Fruit fly (Drosophila melanogaster) whole organism, embryonic: Measurements from ENCODE around the gene CG10970.

ENCODE experiments used
- Atf-2 ChIP-seq: fragments of 200-800 bp; sonication (Bioruptor generic); optimal IDR thresholded peaks from 2 replicates; lab custom pipeline; 2016; ENCODE audit warnings: missing biosample characterization, missing genetic modification characterization
- Bgb ChIP-seq: fragments of 200-800 bp; sonication (Bioruptor generic); IDR thresholded peaks from 2 replicates; pipeline ENCODE4 v1.3.6; 2022; ENCODE audit warnings: missing biosample characterization, missing genetic modification characterization; ENCODE audit not compliant: partially characterized antibody
- CG10209 ChIP-seq: fragments of 200-800 bp; sonication (Bioruptor generic); optimal IDR thresholded peaks from 3 replicates; lab custom pipeline; 2017; ENCODE audit warnings: missing biosample characterization, mild to moderate bottlenecking, missing genetic modification characterization, missing genetic modification reagents
- CG10979 ChIP-seq: fragments of 200-800 bp; sonication (Bioruptor generic); optimal IDR thresholded peaks from 2 replicates; lab custom pipeline; 2018; ENCODE audit warnings: missing biosample characterization, mild to moderate bottlenecking, missing genetic modification characterization, moderate library complexity
- CG12236 ChIP-seq: fragments of 200-800 bp; sonication (Bioruptor generic); optimal IDR thresholded peaks from 2 replicates; lab custom pipeline; 2016; ENCODE audit warnings: missing biosample characterization, missing genetic modification characterization
- CG12942 ChIP-seq: fragments of 200-800 bp; sonication (Bioruptor generic); optimal IDR thresholded peaks from 3 replicates; lab custom pipeline; 2016; ENCODE audit warnings: missing biosample characterization, missing genetic modification characterization
- CG15073 ChIP-seq: fragments of 200-800 bp; sonication (Bioruptor generic); optimal IDR thresholded peaks from 2 replicates; lab custom pipeline; 2016; ENCODE audit warnings: missing biosample characterization, missing genetic modification characterization
- CG1647 ChIP-seq: fragments of 200-800 bp; sonication (Bioruptor generic); optimal IDR thresholded peaks from 3 replicates; lab custom pipeline; 2016; ENCODE audit warnings: missing biosample characterization, missing genetic modification characterization
- CG18619 ChIP-seq: fragments of 200-800 bp; sonication (Bioruptor generic); optimal IDR thresholded peaks from 3 replicates; lab custom pipeline; 2017; ENCODE audit warnings: missing biosample characterization, mild to moderate bottlenecking, missing genetic modification characterization
- CG2129 ChIP-seq: fragments of 200-800 bp; sonication (Bioruptor generic); IDR thresholded peaks from 2 replicates; pipeline ENCODE4 v1.3.6; 2022; ENCODE audit warnings: missing biosample characterization, missing genetic modification characterization; ENCODE audit not compliant: partially characterized antibody
- CG31441 ChIP-seq: fragments of 200-800 bp; sonication (Bioruptor generic); IDR thresholded peaks from 2 replicates; pipeline ENCODE4 v1.3.6; 2022; ENCODE audit warnings: missing biosample characterization, missing genetic modification characterization
- CG33213 ChIP-seq: fragments of 200-800 bp; sonication (Bioruptor generic); optimal IDR thresholded peaks from 3 replicates; lab custom pipeline; 2016; ENCODE audit warnings: missing biosample characterization, missing genetic modification characterization
- CG3407 ChIP-seq: fragments of 200-800 bp; sonication (Bioruptor generic); optimal IDR thresholded peaks from 2 replicates; lab custom pipeline; 2018; ENCODE audit warnings: missing biosample characterization, mild to moderate bottlenecking, missing genetic modification characterization
- CG6254 ChIP-seq: fragments of 200-800 bp; sonication (Bioruptor generic); optimal IDR thresholded peaks from 3 replicates; lab custom pipeline; 2017; ENCODE audit warnings: mild to moderate bottlenecking, missing biosample characterization, missing genetic modification reagents, missing genetic modification characterization
- CG7372 ChIP-seq: fragments of 200-800 bp; sonication (Bioruptor generic); IDR thresholded peaks from 2 replicates; pipeline ENCODE4 v1.3.6; 2022; ENCODE audit warnings: missing biosample characterization, missing genetic modification characterization
- CG8281 ChIP-seq: fragments of 200-800 bp; sonication (Bioruptor generic); optimal IDR thresholded peaks from 2 replicates; lab custom pipeline; 2018; ENCODE audit warnings: missing biosample characterization, mild to moderate bottlenecking, missing genetic modification characterization, moderate library complexity
- CkIIα-i1 ChIP-seq: fragments of 200-800 bp; sonication (Bioruptor generic); IDR thresholded peaks from 2 replicates; pipeline ENCODE4 v1.3.6; 2022; ENCODE audit warnings: missing biosample characterization, missing genetic modification characterization
- ERR ChIP-seq: fragments of 200-800 bp; sonication (Bioruptor generic); optimal IDR thresholded peaks from 2 replicates; lab custom pipeline; 2016; ENCODE audit warnings: missing biosample characterization, missing genetic modification characterization
- H2.0 ChIP-seq: fragments of 200-800 bp; sonication (Bioruptor generic); IDR thresholded peaks from 2 replicates; pipeline ENCODE4 v1.3.6; 2022; ENCODE audit warnings: missing biosample characterization, missing genetic modification characterization
- HHEX ChIP-seq: fragments of 200-800 bp; sonication (Bioruptor generic); optimal IDR thresholded peaks from 3 replicates; lab custom pipeline; 2017; ENCODE audit warnings: missing biosample characterization, mild to moderate bottlenecking, missing genetic modification characterization, missing genetic modification reagents
- HLH54F ChIP-seq: fragments of 200-800 bp; sonication (Bioruptor generic); optimal IDR thresholded peaks from 3 replicates; lab custom pipeline; 2016; ENCODE audit warnings: missing biosample characterization, missing genetic modification characterization
- Hmr ChIP-seq: fragments of 200-800 bp; sonication (Bioruptor generic); optimal IDR thresholded peaks from 3 replicates; lab custom pipeline; 2017; ENCODE audit warnings: mild to moderate bottlenecking, missing biosample characterization, missing genetic modification reagents, missing genetic modification characterization
- Hr3 ChIP-seq: fragments of 200-800 bp; sonication (Bioruptor generic); optimal IDR thresholded peaks from 3 replicates; lab custom pipeline; 2016; ENCODE audit warnings: missing biosample characterization, missing genetic modification characterization
- Hr51 ChIP-seq, 2 experiments: fragments of 200-800 bp; sonication (Bioruptor generic); optimal IDR thresholded peaks; 2 replicates in 1 of 2; 3 replicates in 1 of 2; lab custom pipeline; 2016 to 2018; ENCODE audit warnings: missing biosample characterization in 2 of 2, missing genetic modification characterization in 2 of 2, mild to moderate bottlenecking in 1 of 2, moderate library complexity in 1 of 2
- Med ChIP-seq: fragments of 200-800 bp; sonication (Bioruptor generic); peaks from one replicate; lab custom pipeline; 2016; ENCODE audit warnings: missing biosample characterization, missing genetic modification characterization, mild to moderate bottlenecking, inconsistent platforms, moderate library complexity
- Sin3A ChIP-seq: fragments of >200 bp; optimal IDR thresholded peaks from 2 replicates; lab custom pipeline; 2018
- ase ChIP-seq: fragments of 200-800 bp; sonication (Bioruptor generic); IDR thresholded peaks from 3 replicates; pipeline ENCODE4 v1.3.6; 2022; ENCODE audit warnings: missing biosample characterization, missing genetic modification characterization
- chinmo ChIP-seq: fragments of 200-800 bp; sonication (Bioruptor generic); IDR thresholded peaks from 4 replicates; pipeline ENCODE4 v1.3.6; 2022; ENCODE audit warnings: missing biosample characterization, missing genetic modification characterization; ENCODE audit not compliant: partially characterized antibody
- croc ChIP-seq: fragments of 200-800 bp; sonication (Bioruptor generic); conservative IDR thresholded peaks from 3 replicates; pipeline ENCODE4 v1.3.6; 2022; ENCODE audit warnings: missing biosample characterization, missing genetic modification characterization
- dati ChIP-seq: fragments of 200-800 bp; sonication (Bioruptor generic); IDR thresholded peaks from 2 replicates; pipeline ENCODE4 v1.3.6; 2022; ENCODE audit warnings: missing biosample characterization, missing genetic modification characterization
- dysf ChIP-seq: fragments of 200-800 bp; sonication (Bioruptor generic); IDR thresholded peaks from 3 replicates; pipeline ENCODE4 v1.3.6; 2022; ENCODE audit warnings: missing biosample characterization, missing genetic modification characterization
- gcm ChIP-seq: fragments of 200-800 bp; sonication (Bioruptor generic); optimal IDR thresholded peaks from 2 replicates; lab custom pipeline; 2019; ENCODE audit warnings: missing biosample characterization, mild to moderate bottlenecking, missing genetic modification characterization, moderate library complexity
- jigr1 ChIP-seq: fragments of 200-800 bp; sonication (Bioruptor generic); IDR thresholded peaks from 3 replicates; pipeline ENCODE4 v1.3.6; 2022; ENCODE audit warnings: missing biosample characterization, missing genetic modification characterization
- lab ChIP-seq: fragments of 200-800 bp; sonication (Bioruptor generic); optimal IDR thresholded peaks from 3 replicates; lab custom pipeline; 2017; ENCODE audit warnings: missing biosample characterization, missing genetic modification characterization, mild to moderate bottlenecking, moderate library complexity, missing genetic modification reagents
- lilli ChIP-seq: fragments of 200-800 bp; sonication (Bioruptor generic); optimal IDR thresholded peaks from 3 replicates; lab custom pipeline; 2016; ENCODE audit warnings: missing biosample characterization, missing genetic modification characterization
- luna ChIP-seq: fragments of 200-800 bp; sonication (Bioruptor generic); optimal IDR thresholded peaks from 2 replicates; lab custom pipeline; 2016; ENCODE audit warnings: missing biosample characterization, missing genetic modification characterization
- mirr ChIP-seq: fragments of 200-800 bp; sonication (Bioruptor generic); optimal IDR thresholded peaks from 3 replicates; lab custom pipeline; 2018; ENCODE audit warnings: missing biosample characterization, mild to moderate bottlenecking, missing genetic modification characterization
- mld ChIP-seq: fragments of 200-800 bp; sonication (Bioruptor generic); IDR thresholded peaks from 3 replicates; pipeline ENCODE4 v1.3.6; 2022; ENCODE audit warnings: missing biosample characterization, missing genetic modification characterization; ENCODE audit not compliant: partially characterized antibody
- nmo ChIP-seq: fragments of 200-800 bp; sonication (Bioruptor generic); optimal IDR thresholded peaks from 2 replicates; lab custom pipeline; 2018; ENCODE audit warnings: missing biosample characterization, mild to moderate bottlenecking, missing genetic modification characterization, moderate library complexity
- odd ChIP-seq: fragments of 200-800 bp; sonication (Bioruptor generic); optimal IDR thresholded peaks from 2 replicates; lab custom pipeline; 2017; ENCODE audit warnings: missing biosample characterization, mild to moderate bottlenecking, missing genetic modification characterization
- phol ChIP-seq: fragments of 200-800 bp; sonication (Bioruptor generic); optimal IDR thresholded peaks from 3 replicates; lab custom pipeline; 2018; ENCODE audit warnings: missing biosample characterization, mild to moderate bottlenecking, missing genetic modification characterization, moderate library complexity
- repo ChIP-seq: fragments of 200-800 bp; sonication (Bioruptor generic); optimal IDR thresholded peaks from 2 replicates; lab custom pipeline; 2016; ENCODE audit warnings: missing biosample characterization, missing genetic modification characterization
- row ChIP-seq: fragments of 200-800 bp; sonication (Bioruptor generic); IDR thresholded peaks from 3 replicates; pipeline ENCODE4 v1.3.6; 2022; ENCODE audit warnings: missing biosample characterization, missing genetic modification characterization
- sc ChIP-seq, 3 experiments: fragments of >200 bp in 2 of 3; fragments of 200-800 bp in 1 of 3; sonication (Bioruptor generic) in 1 of 3; optimal IDR thresholded peaks; 2 replicates in 2 of 3; 3 replicates in 1 of 3; lab custom pipeline; 2017; ENCODE audit warnings: mild to moderate bottlenecking in 1 of 3, missing biosample characterization in 1 of 3, missing genetic modification characterization in 1 of 3, missing genetic modification reagents in 1 of 3
- sd ChIP-seq: fragments of 200-800 bp; sonication (Bioruptor generic); optimal IDR thresholded peaks from 3 replicates; lab custom pipeline; 2018; ENCODE audit warnings: missing biosample characterization, mild to moderate bottlenecking, missing genetic modification characterization, moderate library complexity
- sens ChIP-seq: fragments of 200-800 bp; sonication (Bioruptor generic); peaks from one replicate; lab custom pipeline; 2016; ENCODE audit warnings: missing biosample characterization, missing genetic modification characterization
- sqz ChIP-seq: fragments of 200-800 bp; sonication (Bioruptor generic); optimal IDR thresholded peaks from 3 replicates; lab custom pipeline; 2018; ENCODE audit warnings: missing biosample characterization, mild to moderate bottlenecking, missing genetic modification characterization
- tin ChIP-seq: fragments of 200-800 bp; sonication (Bioruptor generic); optimal IDR thresholded peaks from 3 replicates; lab custom pipeline; 2016; ENCODE audit warnings: missing biosample characterization, missing genetic modification characterization
- unpg ChIP-seq: fragments of 200-800 bp; sonication (Bioruptor generic); optimal IDR thresholded peaks from 3 replicates; lab custom pipeline; 2018; ENCODE audit warnings: missing biosample characterization, mild to moderate bottlenecking, missing genetic modification characterization, moderate library complexity

The CG10970 gene

dm6 chrX:9075641-9076324 lies 4.6 kb upstream of the CG10970 start (continued):
- TF ChIP-seq phol (tag; lab: Kevin White, UChicago) (peak; percentile 36), HHEX (no peak), odd (GFP tag; lab: Kevin White, UChicago) (peak; percentile 2), CG18619 (no peak), CG2129 (GFP tag; lab: Robert Waterston, UW) (no peak), H2.0 (GFP tag; lab: Robert Waterston, UW) (0 out of 2 replicates have a peak, but pooled peaks have one; percentile 11), unpg (no peak), CG7372 (GFP tag; lab: Robert Waterston, UW) (peak; percentile 33; the same call in 1 of the 2 replicates), CG33213 (GFP tag; lab: Kevin White, UChicago) (no peak), Atf-2 (no peak), sqz (GFP tag; lab: Kevin White, UChicago) (peak; percentile 22), sd (tag; lab: Kevin White, UChicago) (no peak), CG6254 (GFP tag; lab: Kevin White, UChicago) (no peak), nmo (GFP tag; lab: Kevin White, UChicago) (peak; percentile 47), CG10979 (peak; percentile 8), sens (peak; percentile 64), Hr51 (GFP tag; optimal IDR thresholded peaks at IDR 0.05; lab: Kevin White, UChicago) (peak in 1 of 2 experiments; percentile 29), Sin3A (lab: Kevin White, UChicago) (no peak), chinmo (peak; percentile 51; the same call in 1 of the 4 replicates), dysf (0 out of 3 replicates have a peak, but pooled peaks have one; percentile 30), CG31441 (GFP tag; lab: Robert Waterston, UW) (peak; percentile 41; the same call in 1 of the 2 replicates), mld (GFP tag; lab: Robert Waterston, UW) (no peak), ase (GFP tag; lab: Robert Waterston, UW) (no peak), Hr3 (GFP tag; lab: Kevin White, UChicago) (peak; percentile 9), ERR (GFP tag; lab: Kevin White, UChicago) (no peak)
- TF ChIP-seq, all 482 proteins: peak for 46

dm6 chrX:9074040-9074439 lies 2.8 kb upstream of the CG10970 start:
- TF ChIP-seq CG3407 (GFP tag; lab: Kevin White, UChicago) (no peak), Med (GFP tag; lab: Kevin White, UChicago) (peak; percentile 37), CG15073 (GFP tag; lab: Kevin White, UChicago) (no peak), lilli (GFP tag; lab: Kevin White, UChicago) (no peak), CG10209 (GFP tag; lab: Kevin White, UChicago) (no peak), luna (GFP tag; lab: Kevin White, UChicago) (no peak), lab (GFP tag; lab: Kevin White, UChicago) (peak; percentile 39), CkIIα-i1 (GFP tag; lab: Robert Waterston, UW) (no peak), chinmo (no peak), Bgb (GFP tag; lab: Robert Waterston, UW) (no peak), sc (optimal IDR thresholded peaks at IDR 0.05; lab: Kevin White, UChicago) (no peak), sc (GFP tag; optimal IDR thresholded peaks at IDR 0.05; lab: Kevin White, UChicago) (no peak), gcm (no peak), dati (GFP tag; lab: Robert Waterston, UW) (no peak), jigr1 (GFP tag; lab: Robert Waterston, UW) (no peak), CG1647 (GFP tag; lab: Kevin White, UChicago) (no peak), row (0 out of 3 replicates have a peak, but pooled peaks have one; percentile 15), repo (GFP tag; lab: Kevin White, UChicago) (no peak), mirr (GFP tag; lab: Kevin White, UChicago) (peak; percentile 14), croc (GFP tag; lab: Robert Waterston, UW) (no peak), Hmr (GFP tag; lab: Kevin White, UChicago) (peak; percentile 21), CG8281 (peak; percentile 84), CG12942 (GFP tag; lab: Kevin White, UChicago) (no peak), tin (GFP tag; lab: Kevin White, UChicago) (no peak), HLH54F (GFP tag; lab: Kevin White, UChicago) (no peak), CG12236 (GFP tag; lab: Kevin White, UChicago) (no peak)
